Fruit fly (Drosophila melanogaster) whole organism: ENCODE results near the gene Or67a.

Experiments used
- CG8478 ChIP-seq: fragments of >200 bp; optimal IDR thresholded peaks from 2 replicates; lab custom pipeline; 2018; ENCODE audit warnings: inconsistent platforms
- Dll ChIP-seq: fragments of >200 bp; optimal IDR thresholded peaks from 2 replicates; lab custom pipeline; 2017
- EcR ChIP-seq, 2 experiments: fragments of >200 bp; optimal IDR thresholded peaks; 2 replicates each; lab custom pipeline; 2017; ENCODE audit warnings: missing biosample characterization in 2 of 2, missing genetic modification characterization in 2 of 2, missing genetic modification reagents in 2 of 2
- pan ChIP-seq: fragments of >200 bp; optimal IDR thresholded peaks from 2 replicates; lab custom pipeline; 2017
- psq ChIP-seq: fragments of >200 bp; optimal IDR thresholded peaks from 2 replicates; lab custom pipeline; 2017
- usp ChIP-seq: fragments of >200 bp; optimal IDR thresholded peaks from 2 replicates; lab custom pipeline; 2017; ENCODE audit warnings: missing biosample characterization, missing genetic modification characterization, mixed read lengths

Gene Or67a

dm6 chr3L:9528835-9529234 lies at the start of gene Or67a:
TSS of gene Or67a (plus strand) at chr3L:9529067.
- no peak for TF ChIP-seq psq
- peak in 1 of 2 experiments; percentile 87 for TF ChIP-seq EcR (GFP tag; optimal IDR thresholded peaks at IDR 0.05; lab: Kevin White, UChicago)

DNA sequence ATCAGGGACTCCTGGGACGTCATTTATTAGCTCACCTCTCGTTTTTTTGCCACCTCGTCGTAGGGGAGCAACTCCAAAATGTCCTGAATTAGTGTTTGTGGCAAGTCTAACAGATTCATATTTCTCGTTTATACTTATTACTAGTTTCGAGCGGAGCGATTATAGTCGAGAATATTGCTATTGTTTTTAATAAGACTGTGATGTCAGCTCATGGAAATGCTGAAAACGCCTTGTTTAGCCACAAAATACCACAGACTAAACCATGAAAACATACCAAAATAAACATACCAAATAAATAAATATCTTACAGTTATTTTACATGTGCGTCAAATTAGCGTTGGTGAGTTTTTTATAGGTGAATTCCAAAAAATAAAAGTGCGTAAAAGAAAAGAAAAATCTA lies 41.3 kb upstream of the Or67a start, which contains the start of gene pall:
Gene pall (minus strand): TSS at position 205 of the 400 bp plus-strand sequence.
- TF ChIP-seq psq (no peak), Dll (lab: Kevin White, UChicago) (no peak), CG8478 (lab: Kevin White, UChicago) (no peak), pan (lab: Kevin White, UChicago) (no peak), EcR (GFP tag; optimal IDR thresholded peaks at IDR 0.05; lab: Kevin White, UChicago) (no peak), usp (GFP tag; lab: Kevin White, UChicago) (no peak)

DNA sequence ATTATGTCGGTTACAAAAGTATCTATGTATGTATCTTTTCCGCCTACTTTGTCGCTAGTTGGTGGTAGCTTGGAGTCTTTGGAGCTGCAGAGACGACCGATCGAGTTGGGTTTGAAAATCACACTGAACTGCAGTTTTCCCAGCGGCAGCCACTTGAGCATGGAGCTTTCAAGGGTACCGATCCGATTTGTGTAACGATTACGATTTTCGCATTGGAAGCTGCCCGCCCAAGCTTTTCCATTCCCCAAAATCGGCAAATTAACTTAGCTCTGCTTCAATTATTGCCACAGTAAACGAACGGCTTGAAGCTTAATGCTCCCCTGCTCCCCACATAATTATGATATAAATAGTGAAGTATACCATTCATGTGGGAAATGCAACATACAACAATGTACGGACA lies 39.7 kb upstream of the Or67a start, which contains the start of gene CG32036:
Gene CG32036 (minus strand): TSS at position 101 of the 400 bp plus-strand sequence.
- no peak for TF ChIP-seq pan (lab: Kevin White, UChicago)
- TF ChIP-seq Dll (lab: Kevin White, UChicago) = no peak
- no peak for TF ChIP-seq psq
- TF ChIP-seq usp (GFP tag; lab: Kevin White, UChicago) = no peak
- no peak for TF ChIP-seq EcR (GFP tag; optimal IDR thresholded peaks at IDR 0.05; lab: Kevin White, UChicago)
- no peak for TF ChIP-seq CG8478 (lab: Kevin White, UChicago)

- no peak for TF ChIP-seq CG8478 (lab: Kevin White, UChicago)
- no peak for TF ChIP-seq usp (GFP tag; lab: Kevin White, UChicago)
These were observed 39.2 kb upstream of the Or67a start for dm6 chr3L:9489627-9490026.

- TF ChIP-seq CG8478 (lab: Kevin White, UChicago) (no peak), pan (lab: Kevin White, UChicago) (no peak), psq (no peak), usp (GFP tag; lab: Kevin White, UChicago) (no peak), EcR (GFP tag; optimal IDR thresholded peaks at IDR 0.05; lab: Kevin White, UChicago) (no peak), Dll (lab: Kevin White, UChicago) (no peak)
These were observed 38.4 kb upstream of the Or67a start for dm6 chr3L:9490432-9490831.

DNA sequence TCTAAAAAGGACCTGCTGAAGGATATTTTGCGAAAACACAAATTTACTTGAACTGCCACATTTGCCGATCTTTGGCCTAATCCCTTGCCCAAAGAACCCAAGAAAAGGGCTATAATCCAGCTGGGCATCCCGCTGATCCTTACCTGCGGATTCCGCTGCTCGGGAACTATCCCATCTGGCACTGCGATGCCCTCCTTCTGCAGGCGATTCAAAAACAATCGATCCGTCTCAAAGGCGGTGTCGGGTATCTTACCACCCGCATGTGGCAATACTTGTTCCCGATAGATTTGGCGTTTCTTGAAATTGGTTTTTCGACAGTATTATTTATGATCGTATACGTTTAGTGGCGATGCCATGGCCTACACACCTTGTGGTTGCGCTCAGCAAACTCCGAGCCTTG lies 37.5 kb upstream of the Or67a start:
- TF ChIP-seq Dll (lab: Kevin White, UChicago) (no peak), EcR (GFP tag; optimal IDR thresholded peaks at IDR 0.05; lab: Kevin White, UChicago) (no peak), psq (no peak), CG8478 (lab: Kevin White, UChicago) (no peak), pan (lab: Kevin White, UChicago) (no peak), usp (GFP tag; lab: Kevin White, UChicago) (no peak)

dm6 chr3L:9492115-9492514 lies 36.8 kb upstream of the Or67a start, which contains the start of gene CG32037:
TSS of gene CG32037 (minus strand) at chr3L:9492215.
- TF ChIP-seq EcR (GFP tag; optimal IDR thresholded peaks at IDR 0.05; lab: Kevin White, UChicago) (no peak), usp (GFP tag; lab: Kevin White, UChicago) (no peak), pan (lab: Kevin White, UChicago) (no peak), CG8478 (lab: Kevin White, UChicago) (no peak), Dll (lab: Kevin White, UChicago) (no peak), psq (no peak)

DNA sequence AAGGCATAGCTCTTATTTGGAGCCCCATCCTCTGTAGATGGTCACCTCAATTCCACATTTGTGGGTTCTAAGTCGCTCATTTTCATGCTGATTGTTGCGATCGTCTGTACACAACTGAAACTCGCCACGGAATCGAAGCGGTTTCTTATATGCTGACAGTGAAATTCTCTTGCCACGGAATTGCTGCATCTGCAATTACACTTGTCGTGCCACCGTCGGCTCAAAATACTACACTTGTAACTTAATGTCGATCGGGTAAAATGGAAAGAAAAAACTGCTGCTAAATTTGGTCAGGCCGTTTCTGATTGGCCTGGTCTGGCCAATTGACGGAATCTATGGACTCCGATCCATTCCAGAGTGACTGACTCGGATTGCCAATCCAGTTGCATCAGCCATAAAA lies 31.6 kb upstream of the Or67a start:
- TF ChIP-seq usp (GFP tag; lab: Kevin White, UChicago) (no peak), EcR (GFP tag; optimal IDR thresholded peaks at IDR 0.05; lab: Kevin White, UChicago) (no peak), CG8478 (lab: Kevin White, UChicago) (no peak), psq (no peak), pan (lab: Kevin White, UChicago) (no peak), Dll (lab: Kevin White, UChicago) (no peak)

DNA sequence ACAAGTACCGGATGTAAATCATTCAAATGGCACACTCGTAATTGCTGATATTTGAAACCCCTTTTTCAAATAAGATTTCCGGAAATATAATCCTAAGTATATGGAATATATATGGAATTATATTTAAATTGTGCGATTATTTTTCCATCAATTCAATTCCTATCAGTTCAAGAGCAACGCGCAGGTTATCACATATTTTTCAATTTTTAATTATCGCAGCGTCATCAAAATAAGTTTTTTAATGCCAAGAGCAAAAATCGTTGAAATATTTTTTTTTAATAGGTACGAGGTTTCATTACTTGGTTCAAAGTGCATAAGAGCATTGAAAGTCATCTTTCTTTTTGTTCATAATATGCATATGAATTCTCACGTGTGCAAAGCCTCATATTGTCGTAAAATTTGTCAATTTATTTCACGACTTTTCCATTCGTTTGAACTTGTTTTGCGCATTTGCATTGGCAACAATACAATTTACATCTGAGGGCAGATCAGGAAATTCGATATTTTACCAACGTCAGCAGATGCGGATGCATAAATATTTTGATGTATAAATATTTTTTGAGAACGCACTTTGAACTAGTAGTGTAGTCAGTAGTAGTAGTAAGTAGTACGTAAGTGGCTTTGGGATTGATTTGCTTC lies 30.8 kb upstream of the Or67a start:
- no peak for TF ChIP-seq pan (lab: Kevin White, UChicago)

DNA sequence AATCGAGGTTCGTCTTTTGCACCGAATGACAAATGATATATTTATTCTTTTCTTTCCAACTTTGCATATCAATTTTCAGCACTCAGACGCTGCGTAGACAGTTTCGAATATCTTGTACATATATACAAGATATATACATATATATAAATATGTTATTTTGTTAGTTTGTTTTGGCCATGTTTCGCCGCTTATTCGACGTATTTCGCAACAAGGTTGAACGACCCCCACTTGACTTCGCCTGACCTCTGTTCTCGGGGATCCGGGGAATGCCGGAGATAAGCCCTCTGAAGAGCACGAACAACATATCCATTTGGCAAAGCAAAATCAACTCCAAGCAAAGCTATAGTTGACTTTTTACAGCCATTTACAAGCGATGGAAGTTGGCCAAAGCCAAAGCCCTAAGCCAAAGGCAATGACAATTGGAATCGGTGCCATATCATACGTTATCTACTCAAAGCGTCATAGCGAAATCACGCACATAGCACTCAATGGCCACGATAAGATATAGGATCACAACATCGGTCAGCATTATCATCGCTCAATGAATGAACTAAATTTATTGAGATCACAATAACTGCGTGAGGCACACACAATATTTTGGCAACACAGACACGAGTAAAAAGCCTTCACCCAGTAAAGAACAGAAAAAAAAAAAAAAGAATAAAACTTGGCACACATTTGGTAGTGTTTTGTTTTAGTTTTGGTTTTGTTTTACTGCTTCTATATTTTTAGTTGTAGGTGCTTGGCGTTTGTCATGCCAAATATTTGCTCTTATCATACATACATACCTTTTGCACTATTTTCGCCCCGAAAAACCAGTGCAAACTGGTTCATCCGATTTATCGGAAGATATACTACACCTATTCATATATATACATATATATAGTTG lies 28.7 kb upstream of the Or67a start:
- no peak for TF ChIP-seq psq
- TF ChIP-seq EcR (GFP tag; optimal IDR thresholded peaks at IDR 0.05; lab: Kevin White, UChicago) = no peak
- no peak for TF ChIP-seq Dll (lab: Kevin White, UChicago)
- no peak for TF ChIP-seq usp (GFP tag; lab: Kevin White, UChicago)
- TF ChIP-seq CG8478 (lab: Kevin White, UChicago) = no peak
- no peak for TF ChIP-seq pan (lab: Kevin White, UChicago)

dm6 chr3L:9501298-9501697 lies 27.6 kb upstream of the Or67a start:
- TF ChIP-seq pan (lab: Kevin White, UChicago) = no peak
- TF ChIP-seq psq = no peak
- TF ChIP-seq CG8478 (lab: Kevin White, UChicago) = no peak
- no peak for TF ChIP-seq usp (GFP tag; lab: Kevin White, UChicago)
- TF ChIP-seq EcR (GFP tag; optimal IDR thresholded peaks at IDR 0.05; lab: Kevin White, UChicago) = no peak
- no peak for TF ChIP-seq Dll (lab: Kevin White, UChicago)

dm6 chr3L:9502294-9502693 lies 26.6 kb upstream of the Or67a start:
- no peak for TF ChIP-seq pan (lab: Kevin White, UChicago)
- TF ChIP-seq CG8478 (lab: Kevin White, UChicago) = no peak
- TF ChIP-seq EcR (GFP tag; optimal IDR thresholded peaks at IDR 0.05; lab: Kevin White, UChicago) = no peak
- TF ChIP-seq Dll (lab: Kevin White, UChicago) = no peak
- no peak for TF ChIP-seq usp (GFP tag; lab: Kevin White, UChicago)
- no peak for TF ChIP-seq psq
